Fruit fly (Drosophila melanogaster) whole organism, embryonic: Measurements from ENCODE around the gene Cerk.

Experiments used
- CG10267 ChIP-seq: fragments of 200-800 bp; sonication (Bioruptor generic); optimal IDR thresholded peaks from 2 replicates; lab custom pipeline; 2018; ENCODE audit warnings: missing biosample characterization, mild to moderate bottlenecking, missing genetic modification characterization, moderate library complexity
- CG11560 ChIP-seq: fragments of 200-800 bp; sonication (Bioruptor generic); IDR thresholded peaks from 3 replicates; pipeline ENCODE4 v1.3.6; 2022; ENCODE audit warnings: missing biosample characterization, missing genetic modification characterization
- CG12071 ChIP-seq: fragments of 200-800 bp; sonication (Bioruptor generic); optimal IDR thresholded peaks from 3 replicates; lab custom pipeline; 2018; ENCODE audit warnings: missing biosample characterization, mild to moderate bottlenecking, missing genetic modification characterization
- CG12769 ChIP-seq: fragments of 200-800 bp; sonication (Bioruptor generic); optimal IDR thresholded peaks from 2 replicates; lab custom pipeline; 2019; ENCODE audit warnings: missing biosample characterization, mild to moderate bottlenecking, missing genetic modification characterization, moderate library complexity
- CG13296 ChIP-seq: fragments of 200-800 bp; sonication (Bioruptor generic); optimal IDR thresholded peaks from 3 replicates; lab custom pipeline; 2018; ENCODE audit warnings: missing biosample characterization, mild to moderate bottlenecking, missing genetic modification characterization
- CG1602 ChIP-seq: fragments of 200-800 bp; sonication (Bioruptor generic); optimal IDR thresholded peaks from 3 replicates; lab custom pipeline; 2016; ENCODE audit warnings: missing biosample characterization, missing genetic modification characterization
- CG16863 ChIP-seq: fragments of 200-800 bp; sonication (Bioruptor generic); optimal IDR thresholded peaks from 3 replicates; lab custom pipeline; 2016; ENCODE audit warnings: missing biosample characterization, missing genetic modification characterization
- CG17829 ChIP-seq: fragments of 200-800 bp; optimal IDR thresholded peaks from 2 replicates; lab custom pipeline; 2019; ENCODE audit warnings: missing biosample characterization, mild to moderate bottlenecking, missing genetic modification characterization, moderate library complexity
- CG18011 ChIP-seq: fragments of 200-800 bp; sonication (Bioruptor generic); optimal IDR thresholded peaks from 2 replicates; lab custom pipeline; 2017; ENCODE audit warnings: missing biosample characterization, missing genetic modification characterization, mild to moderate bottlenecking, moderate library complexity, missing genotype
- CG18764 ChIP-seq: fragments of 200-800 bp; sonication (Bioruptor generic); optimal IDR thresholded peaks from 3 replicates; lab custom pipeline; 2016; ENCODE audit warnings: missing biosample characterization, missing genetic modification characterization
- CG2120 ChIP-seq: fragments of 200-800 bp; sonication (Bioruptor generic); optimal IDR thresholded peaks from 3 replicates; lab custom pipeline; 2016; ENCODE audit warnings: missing biosample characterization, missing genetic modification characterization
- CG2129 ChIP-seq: fragments of 200-800 bp; sonication (Bioruptor generic); IDR thresholded peaks from 2 replicates; pipeline ENCODE4 v1.3.6; 2022; ENCODE audit warnings: missing biosample characterization, missing genetic modification characterization; ENCODE audit not compliant: partially characterized antibody
- CG34224 ChIP-seq: fragments of 200-800 bp; sonication (Bioruptor generic); IDR thresholded peaks from 3 replicates; pipeline ENCODE4 v1.3.6; 2022; ENCODE audit warnings: missing biosample characterization, missing genetic modification characterization; ENCODE audit not compliant: partially characterized antibody
- CG3995 ChIP-seq: fragments of 200-800 bp; sonication (Bioruptor generic); optimal IDR thresholded peaks from 3 replicates; lab custom pipeline; 2016; ENCODE audit warnings: missing biosample characterization, missing genetic modification characterization
- CG4328 ChIP-seq: fragments of 200-800 bp; sonication (Bioruptor generic); optimal IDR thresholded peaks from 3 replicates; lab custom pipeline; 2017; ENCODE audit warnings: missing biosample characterization, missing genetic modification reagents, missing genetic modification characterization
- CG4424 ChIP-seq: fragments of 200-800 bp; sonication (Bioruptor generic); optimal IDR thresholded peaks from 3 replicates; lab custom pipeline; 2016; ENCODE audit warnings: missing biosample characterization, missing genetic modification characterization
- CG6272 ChIP-seq: fragments of 200-800 bp; sonication (Bioruptor generic); IDR thresholded peaks from 2 replicates; pipeline ENCODE4 v1.3.6; 2022; ENCODE audit warnings: missing biosample characterization, missing genetic modification characterization
- CG6765 ChIP-seq: fragments of 200-800 bp; sonication (Bioruptor generic); optimal IDR thresholded peaks from 3 replicates; lab custom pipeline; 2017; ENCODE audit warnings: missing biosample characterization, mild to moderate bottlenecking, missing genetic modification characterization
- CG7556 ChIP-seq: fragments of 200-800 bp; sonication (Bioruptor generic); optimal IDR thresholded peaks from 2 replicates; lab custom pipeline; 2017; ENCODE audit warnings: missing biosample characterization, mild to moderate bottlenecking, missing genetic modification characterization
- CG7839 ChIP-seq: fragments of 200-800 bp; sonication (Bioruptor generic); optimal IDR thresholded peaks from 3 replicates; lab custom pipeline; 2018; ENCODE audit warnings: missing biosample characterization, mild to moderate bottlenecking, missing genetic modification characterization, moderate library complexity
- CG8924 ChIP-seq: fragments of 200-800 bp; optimal IDR thresholded peaks from 3 replicates; lab custom pipeline; 2019; ENCODE audit warnings: missing biosample characterization, mild to moderate bottlenecking, missing genetic modification characterization, moderate library complexity
- CG8944 ChIP-seq: fragments of 200-800 bp; sonication (Bioruptor generic); optimal IDR thresholded peaks from 3 replicates; lab custom pipeline; 2016; ENCODE audit warnings: missing biosample characterization, missing genetic modification characterization
- CoRest ChIP-seq: fragments of 200-800 bp; sonication (Bioruptor generic); optimal IDR thresholded peaks from 3 replicates; lab custom pipeline; 2018; ENCODE audit warnings: missing biosample characterization, mild to moderate bottlenecking, missing genetic modification characterization, moderate library complexity
- D ChIP-seq, 2 experiments: fragments of 200-800 bp in 1 of 2; fragments of >200 bp in 1 of 2; sonication (Bioruptor generic) in 1 of 2; optimal IDR thresholded peaks; 2 replicates in 1 of 2; 3 replicates in 1 of 2; lab custom pipeline; 2017; ENCODE audit warnings: mild to moderate bottlenecking in 1 of 2, missing biosample characterization in 1 of 2, missing genetic modification characterization in 1 of 2, missing genetic modification reagents in 1 of 2
- Dek ChIP-seq: fragments of 200-800 bp; sonication (Bioruptor generic); optimal IDR thresholded peaks from 3 replicates; lab custom pipeline; 2019; ENCODE audit warnings: missing biosample characterization, mild to moderate bottlenecking, missing genetic modification characterization, moderate library complexity
- Doc3 ChIP-seq: fragments of 200-800 bp; sonication (Bioruptor generic); IDR thresholded peaks from 3 replicates; pipeline ENCODE4 v1.3.6; 2022; ENCODE audit warnings: missing biosample characterization, missing genetic modification characterization; ENCODE audit not compliant: partially characterized antibody
- ERR ChIP-seq: fragments of 200-800 bp; sonication (Bioruptor generic); optimal IDR thresholded peaks from 2 replicates; lab custom pipeline; 2016; ENCODE audit warnings: missing biosample characterization, missing genetic modification characterization
- Eip74EF ChIP-seq, 2 experiments: fragments of 200-800 bp in 1 of 2; fragments of >200 bp in 1 of 2; sonication (Bioruptor generic) in 1 of 2; optimal IDR thresholded peaks; 2 replicates each; lab custom pipeline; 2017 to 2019; ENCODE audit warnings: missing biosample characterization in 2 of 2, missing genetic modification characterization in 2 of 2, mild to moderate bottlenecking in 1 of 2, moderate library complexity in 1 of 2
- H2.0 ChIP-seq: fragments of 200-800 bp; sonication (Bioruptor generic); IDR thresholded peaks from 2 replicates; pipeline ENCODE4 v1.3.6; 2022; ENCODE audit warnings: missing biosample characterization, missing genetic modification characterization
- HmgZ ChIP-seq: fragments of 200-800 bp; sonication (Bioruptor generic); optimal IDR thresholded peaks from 2 replicates; lab custom pipeline; 2018; ENCODE audit warnings: missing biosample characterization, mild to moderate bottlenecking, missing genetic modification characterization
- Myb ChIP-seq: fragments of 200-800 bp; sonication (Bioruptor generic); optimal IDR thresholded peaks from 2 replicates; lab custom pipeline; 2016; ENCODE audit warnings: missing biosample characterization, missing genetic modification characterization
- NfI ChIP-seq: fragments of 200-800 bp; sonication (Bioruptor generic); optimal IDR thresholded peaks from 3 replicates; lab custom pipeline; 2018; ENCODE audit warnings: missing biosample characterization, mild to moderate bottlenecking, missing genetic modification characterization, moderate library complexity
- Oli ChIP-seq: fragments of 200-800 bp; sonication (Bioruptor generic); optimal IDR thresholded peaks from 2 replicates; lab custom pipeline; 2018; ENCODE audit warnings: missing biosample characterization, mild to moderate bottlenecking, missing genetic modification characterization, moderate library complexity
- Rx ChIP-seq: fragments of 200-800 bp; sonication (Bioruptor generic); IDR thresholded peaks from 2 replicates; pipeline ENCODE4 v1.3.6; 2022; ENCODE audit warnings: missing biosample characterization, missing genetic modification characterization
- Vsx1 ChIP-seq: fragments of 200-800 bp; sonication (Bioruptor generic); optimal IDR thresholded peaks from 2 replicates; lab custom pipeline; 2017; ENCODE audit warnings: missing biosample characterization, mild to moderate bottlenecking, missing genetic modification characterization, missing genetic modification reagents
- Xbp1 ChIP-seq: fragments of 200-800 bp; sonication (Bioruptor generic); optimal IDR thresholded peaks from 3 replicates; lab custom pipeline; 2016; ENCODE audit warnings: missing biosample characterization, mild to moderate bottlenecking, missing genetic modification characterization
- bab2 ChIP-seq: fragments of 200-800 bp; sonication (Bioruptor generic); optimal IDR thresholded peaks from 2 replicates; lab custom pipeline; 2016; ENCODE audit warnings: missing biosample characterization, missing genetic modification characterization
- bcd ChIP-seq: fragments of 200-800 bp; sonication (Bioruptor generic); optimal IDR thresholded peaks from 2 replicates; lab custom pipeline; 2017; ENCODE audit warnings: missing biosample characterization, mild to moderate bottlenecking, missing genetic modification characterization
- disco-r ChIP-seq: fragments of 200-800 bp; sonication (Bioruptor generic); optimal IDR thresholded peaks from 2 replicates; lab custom pipeline; 2016; ENCODE audit warnings: missing biosample characterization, missing genetic modification characterization
- gro ChIP-seq: fragments of 200-800 bp; sonication (Bioruptor generic); optimal IDR thresholded peaks from 2 replicates; lab custom pipeline; 2016; ENCODE audit warnings: missing biosample characterization, missing genetic modification characterization
- gsb-n ChIP-seq: fragments of 200-800 bp; sonication (Bioruptor generic); optimal IDR thresholded peaks from 3 replicates; lab custom pipeline; 2018; ENCODE audit warnings: missing biosample characterization, mild to moderate bottlenecking, missing genetic modification characterization
- kni ChIP-seq: fragments of 200-800 bp; sonication (Bioruptor generic); optimal IDR thresholded peaks from 3 replicates; lab custom pipeline; 2017; ENCODE audit warnings: mild to moderate bottlenecking, missing biosample characterization, missing genetic modification reagents, missing genetic modification characterization
- lmd ChIP-seq: fragments of 200-800 bp; sonication (Bioruptor generic); IDR thresholded peaks from 2 replicates; pipeline ENCODE4 v1.3.6; 2022; ENCODE audit warnings: missing biosample characterization, missing genetic modification characterization
- p53 ChIP-seq: fragments of 200-800 bp; sonication (Bioruptor generic); optimal IDR thresholded peaks from 2 replicates; lab custom pipeline; 2016; ENCODE audit warnings: missing biosample characterization, missing genetic modification characterization
- pros ChIP-seq: fragments of 200-800 bp; sonication (Bioruptor generic); optimal IDR thresholded peaks from 3 replicates; lab custom pipeline; 2019; ENCODE audit warnings: missing biosample characterization, mild to moderate bottlenecking, missing genetic modification characterization, moderate library complexity
- stwl ChIP-seq: fragments of 200-800 bp; sonication (Bioruptor generic); optimal IDR thresholded peaks from 3 replicates; lab custom pipeline; 2018; ENCODE audit warnings: missing biosample characterization, mild to moderate bottlenecking, missing genetic modification characterization, moderate library complexity
- tx ChIP-seq: fragments of 200-800 bp; sonication (Bioruptor generic); optimal IDR thresholded peaks from 2 replicates; lab custom pipeline; 2016; ENCODE audit warnings: missing biosample characterization, missing genetic modification characterization
- z ChIP-seq: fragments of 200-800 bp; sonication (Bioruptor generic); IDR thresholded peaks from 3 replicates; pipeline ENCODE4 v1.3.6; 2022; ENCODE audit warnings: missing biosample characterization, missing genetic modification characterization

Gene Cerk

DNA sequence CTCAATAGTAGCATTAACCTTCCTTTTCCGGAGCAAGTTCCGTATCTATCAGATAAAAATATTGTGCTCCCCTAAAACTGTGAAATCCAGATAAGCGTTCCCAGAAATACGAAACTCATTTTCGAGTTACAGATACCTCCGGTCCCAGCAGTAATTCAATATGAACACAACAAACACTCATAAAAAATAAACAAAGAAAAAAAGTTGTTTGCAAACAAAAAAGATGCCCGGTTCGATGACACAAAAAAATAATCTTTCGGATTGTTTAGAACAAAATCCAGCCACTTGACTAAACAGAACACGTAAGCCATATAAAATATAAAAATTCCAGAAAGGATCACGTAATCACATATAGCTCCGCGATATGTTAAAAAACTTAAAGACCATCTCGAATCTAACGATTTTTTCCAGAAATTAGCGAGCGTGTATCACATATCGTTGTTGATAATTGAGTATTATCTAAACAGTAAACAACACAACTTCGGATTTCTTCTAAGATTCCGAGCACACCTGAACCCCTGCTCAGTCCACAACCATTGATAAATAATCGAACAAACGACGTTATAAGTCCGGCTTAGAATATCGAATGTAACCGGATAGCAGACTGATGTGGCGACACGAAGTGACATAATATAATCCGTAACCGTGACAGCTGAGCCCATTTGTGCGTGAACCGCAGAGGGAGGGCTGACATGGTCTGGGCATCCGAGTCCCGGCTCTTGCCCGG, 48.9 kb downstream of the Cerk start (continued):
- TF ChIP-seq CG12071 (GFP tag; lab: Kevin White, UChicago) (peak; percentile 18), stwl (tag; lab: Kevin White, UChicago) (no peak), Vsx1 (GFP tag; lab: Kevin White, UChicago) (peak; percentile 45), tx (GFP tag; lab: Kevin White, UChicago) (peak; percentile 17), CoRest (peak; percentile 29), ERR (no peak), CG6765 (GFP tag; lab: Kevin White, UChicago) (no peak), Doc3 (GFP tag; lab: Robert Waterston, UW) (no peak), CG2129 (GFP tag; lab: Robert Waterston, UW) (no peak), p53 (GFP tag; lab: Kevin White, UChicago) (no peak), CG4328 (GFP tag; lab: Kevin White, UChicago) (peak; percentile 13), pros (GFP tag; lab: Kevin White, UChicago) (peak; percentile 5), CG11560 (tag; lab: Robert Waterston, UW) (no peak), gsb-n (peak; percentile 53), Myb (no peak), CG13296 (no peak), CG16863 (peak; percentile 48), disco-r (GFP tag; lab: Kevin White, UChicago) (no peak), Rx (no peak), kni (GFP tag; lab: Kevin White, UChicago) (peak; percentile 40), CG18011 (peak; percentile 2), CG17829 (tag; lab: Kevin White, UChicago) (peak; percentile 29), CG4424 (GFP tag; lab: Kevin White, UChicago) (peak; percentile 22), CG7556 (GFP tag; lab: Kevin White, UChicago) (peak; percentile 61), Dek (tag; lab: Kevin White, UChicago) (no peak), z (GFP tag; lab: Robert Waterston, UW) (0 out of 3 replicates have a peak, but pooled peaks have one; percentile 42), HmgZ (tag; lab: Kevin White, UChicago) (no peak), CG7839 (tag; lab: Kevin White, UChicago) (peak; percentile 7), Xbp1 (GFP tag; lab: Kevin White, UChicago) (no peak), CG3995 (GFP tag; lab: Kevin White, UChicago) (no peak), CG34224 (GFP tag; lab: Robert Waterston, UW) (no peak), CG2120 (GFP tag; lab: Kevin White, UChicago) (peak; percentile 30), Eip74EF (GFP tag; optimal IDR thresholded peaks at IDR 0.05; lab: Kevin White, UChicago) (no peak), NfI (GFP tag; lab: Kevin White, UChicago) (no peak), bcd (GFP tag; lab: Kevin White, UChicago) (peak; percentile 16), CG8944 (GFP tag; lab: Kevin White, UChicago) (no peak), CG1602 (peak; percentile 24), CG18764 (GFP tag; lab: Kevin White, UChicago) (peak; percentile 32), CG10267 (peak; percentile 42), H2.0 (GFP tag; lab: Robert Waterston, UW) (no peak), bab2 (GFP tag; lab: Kevin White, UChicago) (peak; percentile 53), D (optimal IDR thresholded peaks at IDR 0.05; lab: Kevin White, UChicago) (no peak), D (GFP tag; optimal IDR thresholded peaks at IDR 0.05; lab: Kevin White, UChicago) (peak; percentile 58), CG12769 (tag; lab: Kevin White, UChicago) (no peak), Oli (no peak), CG8924 (peak; percentile 53), lmd (GFP tag; lab: Robert Waterston, UW) (no peak), gro (GFP tag; lab: Kevin White, UChicago) (no peak), CG6272 (no peak)
